Fruit fly (Drosophila melanogaster) S2 (cell line): ENCODE results near the gene Cyp28d1.

Source experiments
- CG8478 ChIP-seq: fragments of >200 bp; optimal IDR thresholded peaks from 2 replicates; lab custom pipeline; 2018
- CTCF ChIP-seq, 2 experiments: fragments of >200 bp; optimal IDR thresholded peaks; 2 replicates each; lab custom pipeline; 2018

The Cyp28d1 gene

dm6 chr2L:5240520-5240919 lies 30.3 kb downstream of the Cyp28d1 start:
- TF ChIP-seq CG8478 (no peak), CTCF (optimal IDR thresholded peaks at IDR 0.05; lab: Kevin White, UChicago) (no peak)

DNA sequence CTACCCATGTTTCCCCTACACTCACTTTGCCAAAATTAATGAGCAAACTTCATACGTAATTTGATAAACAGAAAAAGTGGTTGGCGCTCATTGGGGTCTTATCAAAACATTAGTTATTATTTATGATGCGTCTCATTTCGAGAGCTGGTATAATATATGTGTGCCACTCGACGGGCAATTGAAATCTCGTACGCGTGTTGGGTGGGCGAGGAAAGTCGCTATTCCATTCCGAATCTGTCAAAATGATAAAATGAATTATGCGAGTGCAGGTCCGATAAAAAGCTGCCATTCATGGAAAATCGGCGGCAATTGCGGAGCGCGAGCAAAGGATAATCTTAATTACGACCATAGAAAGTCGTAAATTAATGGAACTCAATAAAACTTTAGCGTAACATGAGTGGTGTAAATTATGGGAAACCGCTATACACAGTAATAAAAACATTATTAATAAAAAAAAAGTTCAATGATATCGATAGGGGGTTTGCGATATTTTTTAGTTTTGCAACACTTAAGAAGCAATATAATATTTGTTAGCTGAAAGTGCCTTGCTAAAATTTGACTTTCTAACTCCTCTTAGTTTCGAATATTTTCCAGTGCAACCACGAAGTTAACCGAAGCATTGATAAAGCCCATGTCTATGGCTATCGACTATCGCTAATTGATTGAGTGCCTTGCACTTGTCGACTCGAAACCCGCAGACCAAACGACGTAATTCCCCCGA lies 32.1 kb downstream of the Cyp28d1 start:
- TF ChIP-seq CG8478 (no peak), CTCF (optimal IDR thresholded peaks at IDR 0.05; lab: Kevin White, UChicago) (no peak)

DNA sequence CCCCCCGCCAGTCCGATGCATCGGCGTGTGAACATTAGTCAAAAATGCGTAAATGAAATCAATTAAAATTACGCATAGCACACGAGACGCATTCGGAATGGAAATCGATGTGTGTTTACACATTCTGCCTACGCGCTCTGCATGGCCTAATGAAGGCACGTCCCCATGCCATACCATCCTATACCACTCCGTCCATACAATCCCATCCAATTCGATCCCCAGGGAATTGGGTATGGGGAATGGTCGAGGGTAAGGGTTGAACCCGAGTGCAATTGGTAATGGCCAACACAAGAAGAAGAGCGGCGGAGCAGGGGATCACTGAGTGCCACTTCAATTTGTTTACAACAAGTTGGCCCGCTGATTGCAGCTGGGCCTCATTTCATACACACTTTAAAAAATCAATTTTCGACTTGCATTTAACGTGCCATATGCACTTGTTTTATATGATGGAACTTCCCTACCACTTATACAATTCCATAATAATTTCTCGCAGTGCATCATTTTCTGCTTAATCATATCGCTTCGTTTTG lies 35.2 kb downstream of the Cyp28d1 start:
- TF ChIP-seq CG8478 (no peak), CTCF (optimal IDR thresholded peaks at IDR 0.05; lab: Kevin White, UChicago) (no peak)

- TF ChIP-seq CG8478: no peak
- no peak for TF ChIP-seq CTCF (optimal IDR thresholded peaks at IDR 0.05; lab: Kevin White, UChicago)
Measured at dm6 chr2L:5247384-5247783, 37.1 kb downstream of the Cyp28d1 start.

- no peak for TF ChIP-seq CG8478
- no peak for TF ChIP-seq CTCF (optimal IDR thresholded peaks at IDR 0.05; lab: Kevin White, UChicago)
Measured at dm6 chr2L:5247812-5248211, 37.6 kb downstream of the Cyp28d1 start.

DNA sequence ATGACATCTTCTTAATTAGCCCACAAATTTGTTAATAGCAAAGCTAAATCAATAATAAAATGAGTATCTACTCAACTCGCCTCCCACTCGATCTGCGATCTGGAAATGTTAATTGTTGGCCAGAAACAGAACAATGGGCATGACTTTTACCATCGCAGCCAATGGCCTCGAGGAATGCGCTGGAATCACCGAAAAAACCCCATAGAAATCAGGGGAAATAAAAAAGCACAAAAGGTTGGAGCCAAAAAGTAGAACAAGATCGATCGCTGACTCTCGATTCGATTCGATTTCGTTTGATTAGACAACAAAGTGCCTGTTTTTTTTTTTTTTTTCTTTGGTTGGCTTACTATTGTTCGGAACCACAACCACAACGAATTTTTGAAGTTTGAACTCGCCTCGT lies 38.3 kb downstream of the Cyp28d1 start:
- TF ChIP-seq CG8478: no peak
- TF ChIP-seq CTCF (optimal IDR thresholded peaks at IDR 0.05; lab: Kevin White, UChicago): no peak

DNA sequence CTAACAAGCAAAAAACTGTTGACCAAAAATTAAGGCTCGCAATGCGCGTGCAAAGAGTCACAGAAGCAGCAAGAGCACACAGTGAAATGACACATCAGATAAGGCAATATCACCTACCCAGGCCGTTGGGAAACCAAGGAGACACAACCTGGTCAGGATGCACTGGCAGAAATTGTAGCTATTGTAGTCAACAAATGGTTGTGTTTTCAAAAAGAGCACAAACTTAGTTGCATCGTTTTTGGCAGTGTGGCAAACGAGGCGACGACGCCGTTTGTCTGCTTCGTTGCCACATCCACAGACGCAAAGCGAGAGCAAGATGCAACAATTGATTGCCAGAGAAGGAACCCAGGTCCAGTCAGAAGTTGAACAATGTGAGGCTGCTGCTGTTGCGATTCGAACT lies 39.5 kb downstream of the Cyp28d1 start:
- TF ChIP-seq CTCF (optimal IDR thresholded peaks at IDR 0.05; lab: Kevin White, UChicago) (no peak), CG8478 (no peak)

DNA sequence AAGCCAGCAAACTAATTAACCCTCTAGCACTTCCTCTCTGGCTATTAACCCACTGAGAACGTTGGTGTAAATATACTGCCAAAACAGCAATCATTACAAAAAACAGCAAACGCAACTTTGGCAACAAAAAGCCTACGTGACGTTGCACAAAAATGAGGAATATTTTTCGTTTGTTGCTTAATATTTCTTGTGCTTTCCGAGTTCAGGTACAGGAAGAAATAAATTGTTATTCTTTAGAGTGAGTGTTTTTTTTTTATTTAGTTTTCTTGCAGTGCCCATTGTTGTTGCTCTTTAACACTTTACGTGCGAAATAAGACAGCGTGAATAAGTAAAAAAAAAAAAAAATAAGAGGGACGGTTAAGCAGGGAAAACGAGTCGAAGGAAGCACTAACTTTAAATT lies 40.9 kb downstream of the Cyp28d1 start:
- TF ChIP-seq CG8478 (no peak), CTCF (optimal IDR thresholded peaks at IDR 0.05; lab: Kevin White, UChicago) (no peak)

dm6 chr2L:5251725-5252124 lies 41.5 kb downstream of the Cyp28d1 start:
- no peak for TF ChIP-seq CTCF (optimal IDR thresholded peaks at IDR 0.05; lab: Kevin White, UChicago)
- no peak for TF ChIP-seq CG8478

DNA sequence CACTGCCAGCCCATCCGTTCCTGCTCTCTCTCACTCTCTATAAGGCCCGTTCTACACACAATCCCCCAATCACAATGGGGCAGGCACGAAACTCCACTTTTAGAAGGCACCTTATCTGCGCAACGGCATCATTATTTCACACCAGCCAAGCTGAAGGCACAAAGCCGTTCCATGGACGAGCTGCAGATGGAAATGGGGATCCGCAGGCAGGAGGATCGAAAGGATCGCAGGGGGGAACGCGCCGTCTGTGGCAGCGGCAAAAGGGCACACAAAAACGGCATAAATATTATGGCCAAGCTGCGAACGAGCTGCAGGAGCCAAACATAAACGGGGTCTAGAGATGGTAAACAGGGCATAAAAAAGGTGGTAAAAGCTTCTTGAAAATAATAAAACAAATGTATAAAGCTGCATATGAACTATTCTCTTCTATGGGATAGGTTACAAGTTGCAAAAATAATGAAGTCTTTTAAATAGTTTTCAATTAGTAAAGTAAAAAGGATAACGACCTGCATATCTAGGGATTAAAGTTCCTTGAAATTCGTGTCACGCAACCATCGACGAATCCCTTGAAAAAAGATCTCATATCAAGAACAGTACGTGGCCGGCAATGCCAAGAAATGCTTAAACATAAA lies 42.3 kb downstream of the Cyp28d1 start:
- no peak for TF ChIP-seq CG8478
- TF ChIP-seq CTCF (optimal IDR thresholded peaks at IDR 0.05; lab: Kevin White, UChicago): no peak

DNA sequence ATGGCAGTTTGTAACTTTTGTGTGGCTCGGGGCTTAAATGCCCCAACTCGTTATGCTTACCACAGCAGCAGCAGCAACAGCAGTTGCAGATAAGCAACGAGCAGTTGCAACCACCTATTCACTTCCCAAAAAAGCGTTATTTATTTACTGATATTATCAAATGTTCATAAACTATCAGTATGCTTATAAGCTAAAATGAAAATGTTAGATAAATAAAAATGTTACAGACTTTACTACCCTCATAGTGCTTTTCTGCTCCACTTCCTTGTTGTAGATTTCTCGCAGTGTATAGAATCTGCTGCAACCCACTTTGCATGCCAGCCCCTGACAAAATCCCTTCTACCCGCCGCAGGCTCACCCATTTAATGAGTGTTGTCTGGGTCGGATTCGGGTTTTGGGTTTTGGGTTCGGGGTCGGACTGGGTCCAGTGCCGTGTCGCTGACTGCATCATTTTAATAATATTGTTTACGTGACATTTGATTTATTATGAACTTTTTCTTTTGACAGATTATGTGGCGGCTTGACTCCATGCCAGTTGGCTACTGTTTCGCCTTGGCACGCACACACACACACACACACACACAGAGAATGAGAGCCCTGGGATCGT lies 43.9 kb downstream of the Cyp28d1 start:
- TF ChIP-seq CTCF (optimal IDR thresholded peaks at IDR 0.05; lab: Kevin White, UChicago) (no peak), CG8478 (no peak)

dm6 chr2L:5256036-5256846 lies 46.0 kb downstream of the Cyp28d1 start:
- TF ChIP-seq CTCF (optimal IDR thresholded peaks at IDR 0.05; lab: Kevin White, UChicago) (no peak), CG8478 (no peak)

DNA sequence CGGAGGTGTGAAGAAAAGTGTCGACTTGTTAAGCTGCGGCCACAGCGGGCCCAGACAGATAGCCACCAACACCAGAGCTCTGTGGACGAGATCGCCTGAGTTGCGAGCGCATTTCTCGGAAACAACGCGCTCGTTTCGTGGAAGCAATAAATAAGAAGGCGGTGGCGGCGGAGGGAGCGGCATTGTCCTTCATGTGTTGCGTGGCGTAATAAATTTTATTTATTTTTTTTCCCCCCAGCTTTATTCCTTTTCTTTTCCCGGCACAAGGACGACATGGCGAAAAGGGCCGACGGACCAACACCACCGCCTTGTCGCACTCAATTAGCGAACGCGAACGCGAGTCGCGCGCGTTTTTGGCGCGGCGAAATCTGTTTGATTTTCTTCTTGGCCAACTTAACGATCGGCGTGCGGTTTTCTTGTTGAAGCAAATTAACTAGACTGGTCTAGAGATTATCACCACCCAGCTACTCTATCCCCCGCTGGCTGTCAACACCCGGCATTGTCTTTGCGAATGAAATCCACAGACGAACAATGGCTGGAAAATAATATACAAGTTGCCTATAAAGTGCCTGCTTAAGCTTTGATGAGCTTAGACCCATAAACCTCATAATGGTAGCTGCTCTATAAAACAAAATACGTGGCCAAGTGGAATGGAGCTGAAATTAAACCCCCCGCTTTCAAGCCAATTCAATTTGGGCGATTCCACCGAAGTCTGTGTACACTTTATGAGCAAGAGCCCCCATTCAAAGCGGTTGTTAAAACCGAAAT lies 49.0 kb downstream of the Cyp28d1 start:
- TF ChIP-seq CG8478 (no peak), CTCF (optimal IDR thresholded peaks at IDR 0.05; lab: Kevin White, UChicago) (no peak)

- TF ChIP-seq CG8478: no peak
- no peak for TF ChIP-seq CTCF (optimal IDR thresholded peaks at IDR 0.05; lab: Kevin White, UChicago)
Measured at dm6 chr2L:5260267-5260666, 50.0 kb downstream of the Cyp28d1 start.
